Fruit fly (Drosophila melanogaster) whole organism, embryonic: ENCODE results near the gene CG10584.

Experiments used
- Ada2b ChIP-seq: fragments of 200-800 bp; sonication (Bioruptor generic); IDR thresholded peaks from 2 replicates; pipeline ENCODE4 v1.3.6; 2022; ENCODE audit warnings: missing biosample characterization, missing genetic modification characterization
- Asciz ChIP-seq: fragments of 200-800 bp; sonication (Bioruptor generic); optimal IDR thresholded peaks from 2 replicates; lab custom pipeline; 2017; ENCODE audit warnings: missing biosample characterization, mild to moderate bottlenecking, missing genetic modification characterization, missing genetic modification reagents
- B-H1 ChIP-seq: fragments of 200-800 bp; sonication (Bioruptor generic); IDR thresholded peaks from 3 replicates; pipeline ENCODE4 v1.3.6; 2022; ENCODE audit warnings: missing biosample characterization, missing genetic modification characterization
- CG11504 ChIP-seq: fragments of 200-800 bp; sonication (Bioruptor generic); optimal IDR thresholded peaks from 3 replicates; lab custom pipeline; 2019; ENCODE audit warnings: missing biosample characterization, mild to moderate bottlenecking, missing genetic modification characterization, moderate library complexity
- CG13624 ChIP-seq: fragments of 200-800 bp; sonication (Bioruptor generic); optimal IDR thresholded peaks from 2 replicates; lab custom pipeline; 2016; ENCODE audit warnings: missing biosample characterization, missing genetic modification characterization
- CG14710 ChIP-seq: fragments of 200-800 bp; sonication (Bioruptor generic); optimal IDR thresholded peaks from 3 replicates; lab custom pipeline; 2019; ENCODE audit warnings: missing biosample characterization, mild to moderate bottlenecking, missing genetic modification characterization, moderate library complexity
- CG2199 ChIP-seq: fragments of 200-800 bp; sonication (Bioruptor generic); IDR thresholded peaks from 3 replicates; pipeline ENCODE4 v1.3.6; 2022; ENCODE audit warnings: missing biosample characterization, missing genetic modification characterization
- CG32767 ChIP-seq: fragments of 200-800 bp; sonication (Bioruptor generic); IDR thresholded peaks from 2 replicates; pipeline ENCODE4 v1.3.6; 2022; ENCODE audit warnings: missing biosample characterization, missing genetic modification characterization
- CG3407 ChIP-seq: fragments of 200-800 bp; sonication (Bioruptor generic); optimal IDR thresholded peaks from 2 replicates; lab custom pipeline; 2018; ENCODE audit warnings: missing biosample characterization, mild to moderate bottlenecking, missing genetic modification characterization
- CG5245 ChIP-seq: fragments of 200-800 bp; sonication (Bioruptor generic); optimal IDR thresholded peaks from 3 replicates; lab custom pipeline; 2016; ENCODE audit warnings: missing biosample characterization, missing genetic modification characterization
- CG6272 ChIP-seq: fragments of 200-800 bp; sonication (Bioruptor generic); IDR thresholded peaks from 2 replicates; pipeline ENCODE4 v1.3.6; 2022; ENCODE audit warnings: missing biosample characterization, missing genetic modification characterization
- CG6689 ChIP-seq: fragments of 200-800 bp; sonication (Bioruptor generic); IDR thresholded peaks from 2 replicates; pipeline ENCODE4 v1.3.6; 2022; ENCODE audit warnings: missing biosample characterization, missing genetic modification characterization
- CG6854 ChIP-seq: fragments of 200-800 bp; sonication (Bioruptor generic); optimal IDR thresholded peaks from 3 replicates; lab custom pipeline; 2017; ENCODE audit warnings: missing biosample characterization, mild to moderate bottlenecking, missing genetic modification characterization
- CG7786 ChIP-seq: fragments of 200-800 bp; sonication (Bioruptor generic); optimal IDR thresholded peaks from 2 replicates; lab custom pipeline; 2016; ENCODE audit warnings: missing biosample characterization, missing genetic modification characterization
- CG9609 ChIP-seq: fragments of 200-800 bp; sonication (Bioruptor generic); optimal IDR thresholded peaks from 3 replicates; lab custom pipeline; 2016; ENCODE audit warnings: missing biosample characterization, missing genetic modification characterization
- CG9932 ChIP-seq: fragments of 200-800 bp; sonication (Bioruptor generic); IDR thresholded peaks from 2 replicates; pipeline ENCODE4 v1.3.6; 2022; ENCODE audit warnings: missing biosample characterization, missing genetic modification characterization
- Dip2 ChIP-seq: fragments of 200-800 bp; sonication (Bioruptor generic); IDR thresholded peaks from 2 replicates; pipeline ENCODE4 v1.3.6; 2022; ENCODE audit warnings: missing biosample characterization, missing genetic modification characterization
- Dll ChIP-seq: fragments of 200-800 bp; sonication (Bioruptor generic); IDR thresholded peaks from 4 replicates; pipeline ENCODE4 v1.3.6; 2022; ENCODE audit warnings: missing biosample characterization, missing genetic modification characterization; ENCODE audit not compliant: partially characterized antibody
- E2f1 ChIP-seq: fragments of 200-800 bp; sonication (Bioruptor generic); IDR thresholded peaks from 2 replicates; pipeline ENCODE4 v1.3.6; 2022; ENCODE audit warnings: missing biosample characterization, missing genetic modification characterization
- GATAe ChIP-seq: fragments of 200-800 bp; sonication (Bioruptor generic); conservative IDR thresholded peaks from 2 replicates; pipeline ENCODE4 v1.3.6; 2022; ENCODE audit warnings: missing biosample characterization, missing genetic modification characterization
- MESR4 ChIP-seq: fragments of 200-800 bp; sonication (Bioruptor generic); optimal IDR thresholded peaks from 2 replicates; lab custom pipeline; 2018; ENCODE audit warnings: missing biosample characterization, mild to moderate bottlenecking, missing genetic modification characterization, moderate library complexity
- Max ChIP-seq: fragments of 200-800 bp; sonication (Bioruptor generic); optimal IDR thresholded peaks from 2 replicates; lab custom pipeline; 2016; ENCODE audit warnings: missing biosample characterization, mild to moderate bottlenecking, missing genetic modification characterization
- Optix ChIP-seq: fragments of 200-800 bp; sonication (Bioruptor generic); IDR thresholded peaks from 3 replicates; pipeline ENCODE4 v1.3.6; 2022; ENCODE audit warnings: missing biosample characterization, missing genetic modification characterization
- Side ChIP-seq: fragments of 200-800 bp; sonication (Bioruptor generic); optimal IDR thresholded peaks from 2 replicates; lab custom pipeline; 2016; ENCODE audit warnings: missing biosample characterization, missing genetic modification characterization
- Spps ChIP-seq: fragments of 200-800 bp; sonication (Bioruptor generic); optimal IDR thresholded peaks from 2 replicates; lab custom pipeline; 2018; ENCODE audit warnings: missing biosample characterization, mild to moderate bottlenecking, missing genetic modification characterization
- Trl ChIP-seq, 3 experiments: fragments of >200 bp in 2 of 3; fragments of 200-800 bp in 1 of 3; sonication (Bioruptor generic) in 1 of 3; optimal IDR thresholded peaks; 2 replicates in 1 of 3; 3 replicates in 2 of 3; lab custom pipeline; 2016 to 2017; ENCODE audit warnings: missing biosample characterization in 1 of 3, missing genetic modification characterization in 1 of 3
- YL-1 ChIP-seq: fragments of 200-800 bp; sonication (Bioruptor generic); optimal IDR thresholded peaks from 3 replicates; lab custom pipeline; 2017; ENCODE audit warnings: missing biosample characterization, mild to moderate bottlenecking, missing genetic modification characterization
- amos ChIP-seq: fragments of 200-800 bp; sonication (Bioruptor generic); IDR thresholded peaks from 2 replicates; pipeline ENCODE4 v1.3.6; 2022; ENCODE audit warnings: missing biosample characterization, missing genetic modification characterization; ENCODE audit not compliant: partially characterized antibody
- bbx ChIP-seq: fragments of 200-800 bp; sonication (Bioruptor generic); IDR thresholded peaks from 2 replicates; pipeline ENCODE4 v1.3.6; 2022; ENCODE audit warnings: missing biosample characterization, missing genetic modification characterization; ENCODE audit not compliant: partially characterized antibody
- cg ChIP-seq: fragments of 200-800 bp; sonication (Bioruptor generic); optimal IDR thresholded peaks from 3 replicates; lab custom pipeline; 2019; ENCODE audit warnings: missing biosample characterization, mild to moderate bottlenecking, missing genetic modification characterization, moderate library complexity
- corto ChIP-seq: fragments of 200-800 bp; sonication (Bioruptor generic); optimal IDR thresholded peaks from 2 replicates; lab custom pipeline; 2016; ENCODE audit warnings: missing biosample characterization, mild to moderate bottlenecking, missing genetic modification characterization, moderate library complexity
- crp ChIP-seq, 2 experiments: fragments of 200-800 bp; sonication (Bioruptor generic); optimal IDR thresholded peaks; 2 replicates in 1 of 2; 3 replicates in 1 of 2; lab custom pipeline; 2017; ENCODE audit warnings: missing biosample characterization in 2 of 2, missing genetic modification characterization in 2 of 2, mild to moderate bottlenecking in 1 of 2, moderate library complexity in 1 of 2
- dysf ChIP-seq: fragments of 200-800 bp; sonication (Bioruptor generic); IDR thresholded peaks from 3 replicates; pipeline ENCODE4 v1.3.6; 2022; ENCODE audit warnings: missing biosample characterization, missing genetic modification characterization
- ewg ChIP-seq: fragments of 200-800 bp; sonication (Bioruptor generic); optimal IDR thresholded peaks from 3 replicates; lab custom pipeline; 2017; ENCODE audit warnings: mild to moderate bottlenecking, missing biosample characterization, missing genetic modification reagents, missing genetic modification characterization
- fru ChIP-seq: fragments of >200 bp; optimal IDR thresholded peaks from 2 replicates; lab custom pipeline; 2017
- fu2 ChIP-seq: fragments of 200-800 bp; sonication (Bioruptor generic); optimal IDR thresholded peaks from 2 replicates; lab custom pipeline; 2016; ENCODE audit warnings: missing biosample characterization, missing genetic modification characterization
- gro ChIP-seq: fragments of 200-800 bp; sonication (Bioruptor generic); optimal IDR thresholded peaks from 2 replicates; lab custom pipeline; 2016; ENCODE audit warnings: missing biosample characterization, missing genetic modification characterization
- kah ChIP-seq: fragments of 200-800 bp; sonication (Bioruptor generic); optimal IDR thresholded peaks from 2 replicates; lab custom pipeline; 2018; ENCODE audit warnings: missing biosample characterization, mild to moderate bottlenecking, missing genetic modification characterization
- ken ChIP-seq: fragments of 200-800 bp; sonication (Bioruptor generic); IDR thresholded peaks from 3 replicates; pipeline ENCODE4 v1.3.6; 2022; ENCODE audit warnings: missing biosample characterization, missing genetic modification characterization
- lov ChIP-seq, 2 experiments: fragments of 200-800 bp in 1 of 2; fragments of >200 bp in 1 of 2; sonication (Bioruptor generic) in 1 of 2; IDR thresholded peaks in 1 of 2; optimal IDR thresholded peaks in 1 of 2; 2 replicates in 1 of 2; 3 replicates in 1 of 2; pipeline versions ENCODE4 v1.3.6 to Lab custom; 2017 to 2022; ENCODE audit warnings: missing biosample characterization in 1 of 2, missing genetic modification characterization in 1 of 2
- nerfin-2 ChIP-seq: fragments of 200-800 bp; sonication (Bioruptor generic); IDR thresholded peaks from 2 replicates; pipeline ENCODE4 v1.3.6; 2022; ENCODE audit warnings: missing biosample characterization, missing genetic modification characterization; ENCODE audit not compliant: partially characterized antibody
- pb ChIP-seq: fragments of 200-800 bp; sonication (Bioruptor generic); optimal IDR thresholded peaks from 3 replicates; lab custom pipeline; 2016; ENCODE audit warnings: missing biosample characterization, missing genetic modification characterization
- pros ChIP-seq: fragments of 200-800 bp; sonication (Bioruptor generic); optimal IDR thresholded peaks from 3 replicates; lab custom pipeline; 2019; ENCODE audit warnings: missing biosample characterization, mild to moderate bottlenecking, missing genetic modification characterization, moderate library complexity
- sc ChIP-seq, 3 experiments: fragments of >200 bp in 2 of 3; fragments of 200-800 bp in 1 of 3; sonication (Bioruptor generic) in 1 of 3; optimal IDR thresholded peaks; 2 replicates in 2 of 3; 3 replicates in 1 of 3; lab custom pipeline; 2017; ENCODE audit warnings: mild to moderate bottlenecking in 1 of 3, missing biosample characterization in 1 of 3, missing genetic modification characterization in 1 of 3, missing genetic modification reagents in 1 of 3
- sqz ChIP-seq: fragments of 200-800 bp; sonication (Bioruptor generic); optimal IDR thresholded peaks from 3 replicates; lab custom pipeline; 2018; ENCODE audit warnings: missing biosample characterization, mild to moderate bottlenecking, missing genetic modification characterization
- wdn ChIP-seq: fragments of 200-800 bp; sonication (Bioruptor generic); IDR thresholded peaks from 2 replicates; pipeline ENCODE4 v1.3.6; 2022; ENCODE audit warnings: missing biosample characterization, missing genetic modification characterization
- wor ChIP-seq: fragments of 200-800 bp; sonication (Bioruptor generic); IDR thresholded peaks from 2 replicates; pipeline ENCODE4 v1.3.6; 2022; ENCODE audit warnings: missing biosample characterization, missing genetic modification characterization

The CG10584 gene

DNA sequence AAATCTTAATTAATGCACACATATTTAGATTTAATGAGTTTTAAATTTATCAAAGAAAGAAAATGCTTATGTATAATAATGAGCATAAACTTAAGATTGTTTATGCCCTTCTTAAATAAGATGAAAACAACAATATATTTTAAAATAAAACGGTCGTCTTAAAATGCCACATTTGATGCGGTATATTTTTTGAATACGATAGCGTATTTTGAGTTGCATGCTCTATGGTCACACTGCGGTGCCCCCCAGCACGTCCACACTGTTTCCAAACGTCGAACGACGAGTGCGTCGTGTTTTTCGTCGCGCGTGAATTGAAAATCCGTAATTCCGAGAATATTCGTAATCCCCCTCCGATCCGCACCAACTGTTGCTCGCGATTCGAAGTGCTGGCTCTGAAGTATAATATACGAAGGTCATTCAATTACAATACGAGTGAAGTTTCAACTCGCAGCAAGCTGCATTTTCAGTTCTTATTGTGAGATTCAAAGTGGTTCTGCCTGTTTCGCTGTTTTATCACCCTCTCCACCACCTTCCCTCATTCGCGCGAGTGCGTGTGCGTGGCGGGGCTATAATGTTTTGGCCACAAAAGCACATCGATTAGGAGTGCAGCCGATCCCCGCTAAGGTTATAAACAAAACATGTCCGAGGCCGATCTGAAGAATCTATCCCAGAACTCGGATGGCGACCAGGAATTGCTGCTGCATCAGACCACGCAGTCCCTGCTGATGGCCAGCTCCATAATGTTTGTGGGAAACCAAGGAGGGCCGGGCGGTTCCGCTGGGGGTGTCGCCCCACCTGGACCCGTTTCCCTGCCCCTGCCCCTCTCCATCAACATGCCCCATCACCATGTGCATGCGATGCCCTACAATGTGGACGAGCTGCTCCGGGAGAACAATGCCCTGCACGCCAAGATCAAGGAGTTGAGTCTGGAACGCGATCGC, 3.4 kb upstream of the CG10584 start, which contains the start of gene siz (continued):
- TF ChIP-seq dysf (GFP tag; lab: Robert Waterston, UW): no peak; the same call in 2 of the 3 replicates
- no peak for TF ChIP-seq Trl (optimal IDR thresholded peaks at IDR 0.05; lab: Kevin White, UChicago)
- peak; percentile 5 for TF ChIP-seq Trl (GFP tag; optimal IDR thresholded peaks at IDR 0.05; lab: Kevin White, UChicago)
- no peak for TF ChIP-seq E2f1 (GFP tag; lab: Robert Waterston, UW)
- TF ChIP-seq ken: no peak
- TF ChIP-seq Ada2b (GFP tag; lab: Robert Waterston, UW): no peak
- TF ChIP-seq kah (GFP tag; lab: Kevin White, UChicago): peak; percentile 55
- TF ChIP-seq ewg: peak; percentile 51
- no peak for TF ChIP-seq Dip2 (GFP tag; lab: Robert Waterston, UW)
- TF ChIP-seq CG5245 (GFP tag; lab: Kevin White, UChicago): no peak
- TF ChIP-seq Optix (GFP tag; lab: Robert Waterston, UW): no peak
- TF ChIP-seq CG7786 (GFP tag; lab: Kevin White, UChicago): no peak
- no peak for TF ChIP-seq sc (optimal IDR thresholded peaks at IDR 0.05; lab: Kevin White, UChicago)
- TF ChIP-seq sc (GFP tag; optimal IDR thresholded peaks at IDR 0.05; lab: Kevin White, UChicago): no peak
- TF ChIP-seq cg (GFP tag; lab: Kevin White, UChicago): no peak
- no peak for TF ChIP-seq pb (GFP tag; lab: Kevin White, UChicago)
- TF ChIP-seq CG32767 (GFP tag; lab: Robert Waterston, UW): no peak
- TF ChIP-seq Dll (GFP tag; lab: Robert Waterston, UW): peak; percentile 32; the same call in 1 of the 4 replicates
- peak in 1 of 2 experiments; percentile 31 for TF ChIP-seq crp (GFP tag; optimal IDR thresholded peaks at IDR 0.05; lab: Kevin White, UChicago)
- TF ChIP-seq Side (GFP tag; lab: Kevin White, UChicago): no peak
- TF ChIP-seq CG14710 (tag; lab: Kevin White, UChicago): peak; percentile 70
- peak; percentile 48 for TF ChIP-seq YL-1 (GFP tag; lab: Kevin White, UChicago)
- peak; percentile 48; the same call in 1 of the 2 replicates for TF ChIP-seq bbx (GFP tag; lab: Robert Waterston, UW)
- TF ChIP-seq nerfin-2: no peak
- no peak for TF ChIP-seq CG9932 (GFP tag; lab: Robert Waterston, UW)
- TF ChIP-seq fu2 (GFP tag; lab: Kevin White, UChicago): no peak
- TF ChIP-seq gro: peak; percentile 25
- TF ChIP-seq CG2199 (GFP tag; lab: Robert Waterston, UW): no peak
- no peak for TF ChIP-seq Asciz (GFP tag; lab: Kevin White, UChicago)
- no peak for TF ChIP-seq CG6689
- TF ChIP-seq CG13624: peak; percentile 38
- no peak for TF ChIP-seq wor (GFP tag; lab: Robert Waterston, UW)
- TF ChIP-seq fru (lab: Kevin White, UChicago): no peak
- no peak for TF ChIP-seq wdn (GFP tag; lab: Robert Waterston, UW)
- no peak for TF ChIP-seq Max
- peak; percentile 3 for TF ChIP-seq sqz (GFP tag; lab: Kevin White, UChicago)
- no peak for TF ChIP-seq CG6854 (GFP tag; lab: Kevin White, UChicago)
- no peak for TF ChIP-seq CG6272 (GFP tag; lab: Robert Waterston, UW)
- TF ChIP-seq Spps (tag; lab: Kevin White, UChicago): peak; percentile 22
- TF ChIP-seq amos (GFP tag; lab: Robert Waterston, UW): peak; percentile 61; the same call in 1 of the 2 replicates
- no peak for TF ChIP-seq CG3407 (GFP tag; lab: Kevin White, UChicago)
- TF ChIP-seq pros (GFP tag; lab: Kevin White, UChicago): no peak
- TF ChIP-seq GATAe (GFP tag; lab: Robert Waterston, UW): no peak
- no peak for TF ChIP-seq CG9609 (GFP tag; lab: Kevin White, UChicago)
- TF ChIP-seq lov (optimal IDR thresholded peaks at IDR 0.05; lab: Kevin White, UChicago): no peak
- TF ChIP-seq lov (GFP tag; IDR thresholded peaks at IDR 0.05; lab: Robert Waterston, UW): 0 out of 3 replicates have a peak, but pooled peaks have one; percentile 10
- TF ChIP-seq corto: no peak
- peak; percentile 46 for TF ChIP-seq CG11504 (tag; lab: Kevin White, UChicago)
- no peak; the same call in 2 of the 3 replicates for TF ChIP-seq B-H1 (GFP tag; lab: Robert Waterston, UW)
- peak; percentile 74 for TF ChIP-seq MESR4 (GFP tag; lab: Kevin White, UChicago)
